Worm (Caenorhabditis elegans) whole organism, L2 larva: ENCODE measurements around the gene ric-4.

ENCODE experiments used
- C34F6.9 ChIP-seq: fragments of 150-350 bp; optimal IDR thresholded peaks from 2 replicates; lab custom pipeline; 2014; ENCODE audit warnings: missing biosample characterization, missing genetic modification characterization
- F13H6.1 ChIP-seq: sonication (generic microtip); optimal IDR thresholded peaks from 2 replicates; lab custom pipeline; 2016; ENCODE audit warnings: missing genetic modification characterization, missing compliant biosample characterization
- R02D3.7 ChIP-seq: fragments of 150-350 bp; optimal IDR thresholded peaks from 2 replicates; lab custom pipeline; 2014; ENCODE audit warnings: missing biosample characterization, missing genetic modification characterization
- Y55F3AM.14 ChIP-seq: fragments of 200-800 bp; sonication (Bioruptor generic); optimal IDR thresholded peaks from 2 replicates; lab custom pipeline; 2018; ENCODE audit warnings: mild to moderate bottlenecking, missing genetic modification characterization, missing compliant biosample characterization
- ZK546.5 ChIP-seq: sonication (generic microtip); optimal IDR thresholded peaks from 2 replicates; lab custom pipeline; 2017; ENCODE audit warnings: missing biosample characterization, missing genetic modification characterization
- alr-1 ChIP-seq: fragments of 150-350 bp; optimal IDR thresholded peaks from 2 replicates; lab custom pipeline; 2014; ENCODE audit warnings: missing biosample characterization, missing genetic modification characterization
- ama-1 ChIP-seq: fragments of 150-350 bp; optimal IDR thresholded peaks from 2 replicates; lab custom pipeline; 2018; ENCODE audit warnings: inconsistent platforms
- blmp-1 ChIP-seq: sonication (generic microtip); optimal IDR thresholded peaks from 2 replicates; lab custom pipeline; 2017; ENCODE audit warnings: missing genetic modification characterization, mild to moderate bottlenecking, missing compliant biosample characterization, antibody characterized with exemption, moderate library complexity; ENCODE audit not compliant: insufficient read depth
- ceh-16 ChIP-seq: fragments of 150-350 bp; optimal IDR thresholded peaks from 2 replicates; lab custom pipeline; 2014; ENCODE audit warnings: missing biosample characterization, missing genetic modification characterization
- ceh-82 ChIP-seq: fragments of 150-350 bp; optimal IDR thresholded peaks from 2 replicates; lab custom pipeline; 2014; ENCODE audit warnings: missing biosample characterization, missing genetic modification characterization
- egl-27 ChIP-seq: sonication (generic microtip); optimal IDR thresholded peaks from 3 replicates; lab custom pipeline; 2017; ENCODE audit warnings: missing biosample characterization, missing genetic modification reagents, missing genetic modification characterization
- elt-1 ChIP-seq: fragments of 150-350 bp; optimal IDR thresholded peaks from 2 replicates; lab custom pipeline; 2014; ENCODE audit warnings: missing biosample characterization, missing genetic modification characterization
- elt-3 ChIP-seq: sonication (generic microtip); optimal IDR thresholded peaks from 2 replicates; lab custom pipeline; 2017; ENCODE audit warnings: missing biosample characterization, missing genetic modification characterization
- fos-1 ChIP-seq: fragments of 150-350 bp; optimal IDR thresholded peaks from 2 replicates; lab custom pipeline; 2014; ENCODE audit warnings: missing biosample characterization, missing genetic modification characterization
- gmeb-1 ChIP-seq: fragments of 150-350 bp; optimal IDR thresholded peaks from 2 replicates; lab custom pipeline; 2014; ENCODE audit warnings: missing biosample characterization, missing genetic modification characterization
- lin-39 ChIP-seq: fragments of 150-350 bp; optimal IDR thresholded peaks from 2 replicates; lab custom pipeline; 2014; ENCODE audit warnings: missing biosample characterization, missing genetic modification reagents, missing genetic modification characterization
- lsy-2 ChIP-seq, 2 experiments: fragments of 150-350 bp in 1 of 2; sonication (generic microtip) in 1 of 2; optimal IDR thresholded peaks; 2 replicates each; lab custom pipeline; 2014 to 2017; ENCODE audit warnings: missing biosample characterization in 2 of 2, missing genetic modification characterization in 2 of 2
- mab-5 ChIP-seq: fragments of 150-350 bp; optimal IDR thresholded peaks from 2 replicates; lab custom pipeline; 2014; ENCODE audit warnings: missing biosample characterization, missing genetic modification characterization
- mdl-1 ChIP-seq, 2 experiments: fragments of 150-350 bp in 1 of 2; sonication (generic microtip) in 1 of 2; optimal IDR thresholded peaks; 2 replicates each; lab custom pipeline; 2017; ENCODE audit warnings: missing biosample characterization in 2 of 2, missing genetic modification characterization in 2 of 2
- nhr-10 ChIP-seq: sonication (generic microtip); optimal IDR thresholded peaks from 2 replicates; lab custom pipeline; 2017; ENCODE audit warnings: missing biosample characterization, missing genetic modification characterization
- nhr-12 ChIP-seq: fragments of 150-350 bp; optimal IDR thresholded peaks from 2 replicates; lab custom pipeline; 2014; ENCODE audit warnings: missing biosample characterization, missing genetic modification characterization
- nhr-129 ChIP-seq: fragments of 150-350 bp; optimal IDR thresholded peaks from 2 replicates; lab custom pipeline; 2014; ENCODE audit warnings: missing biosample characterization, missing genetic modification characterization
- nhr-23 ChIP-seq: fragments of 150-350 bp; optimal IDR thresholded peaks from 2 replicates; lab custom pipeline; 2014; ENCODE audit warnings: missing biosample characterization, missing genetic modification reagents, missing genetic modification characterization
- nhr-237 ChIP-seq: fragments of 150-350 bp; optimal IDR thresholded peaks from 2 replicates; lab custom pipeline; 2014; ENCODE audit warnings: missing biosample characterization, missing genetic modification characterization
- nhr-25 ChIP-seq: fragments of 150-350 bp; sonication (generic microtip); optimal IDR thresholded peaks from 3 replicates; lab custom pipeline; 2014; ENCODE audit warnings: missing biosample characterization, missing genetic modification characterization
- nhr-77 ChIP-seq: fragments of 150-350 bp; optimal IDR thresholded peaks from 2 replicates; lab custom pipeline; 2014; ENCODE audit warnings: missing biosample characterization, missing genetic modification characterization
- sem-4 ChIP-seq: fragments of 150-350 bp; optimal IDR thresholded peaks from 2 replicates; lab custom pipeline; 2014; ENCODE audit warnings: missing biosample characterization, missing genetic modification reagents, missing genetic modification characterization
- skn-1 ChIP-seq: sonication (generic microtip); optimal IDR thresholded peaks from 2 replicates; lab custom pipeline; 2017; ENCODE audit warnings: missing biosample characterization, missing genetic modification characterization
- sma-3 ChIP-seq: sonication (generic microtip); optimal IDR thresholded peaks from 2 replicates; lab custom pipeline; 2016; ENCODE audit warnings: missing genetic modification reagents, missing genetic modification characterization, missing compliant biosample characterization
- sma-9 ChIP-seq, 2 experiments: fragments of 150-350 bp in 1 of 2; sonication (generic microtip) in 1 of 2; optimal IDR thresholded peaks; 2 replicates each; lab custom pipeline; 2014 to 2016; ENCODE audit warnings: missing genetic modification characterization in 2 of 2, mild to moderate bottlenecking in 1 of 2, missing biosample characterization in 1 of 2, missing compliant biosample characterization in 1 of 2, missing genetic modification reagents in 1 of 2, moderate library complexity in 1 of 2
- unc-55 ChIP-seq: fragments of 150-350 bp; sonication (generic microtip); optimal IDR thresholded peaks from 3 replicates; lab custom pipeline; 2014; ENCODE audit warnings: missing biosample characterization, missing genetic modification reagents, missing genetic modification characterization
- unc-62 ChIP-seq: fragments of 150-350 bp; optimal IDR thresholded peaks from 2 replicates; lab custom pipeline; 2014; ENCODE audit warnings: missing biosample characterization, missing genetic modification reagents, missing genetic modification characterization
- ztf-11 ChIP-seq: sonication (generic microtip); optimal IDR thresholded peaks from 2 replicates; lab custom pipeline; 2017; ENCODE audit warnings: missing biosample characterization, missing genetic modification characterization

ric-4 gene

ce11 chrV:10270214-10270613 lies at the start of gene ric-4:
ric-4 (minus strand) TSS chrV:10270314.
- TF ChIP-seq nhr-237 (tag; lab: Kevin White, UChicago) (no peak), unc-55 (GFP tag; lab: Kevin White, UChicago) (no peak), mab-5 (no peak), skn-1 (no peak), R02D3.7 (no peak)

DNA sequence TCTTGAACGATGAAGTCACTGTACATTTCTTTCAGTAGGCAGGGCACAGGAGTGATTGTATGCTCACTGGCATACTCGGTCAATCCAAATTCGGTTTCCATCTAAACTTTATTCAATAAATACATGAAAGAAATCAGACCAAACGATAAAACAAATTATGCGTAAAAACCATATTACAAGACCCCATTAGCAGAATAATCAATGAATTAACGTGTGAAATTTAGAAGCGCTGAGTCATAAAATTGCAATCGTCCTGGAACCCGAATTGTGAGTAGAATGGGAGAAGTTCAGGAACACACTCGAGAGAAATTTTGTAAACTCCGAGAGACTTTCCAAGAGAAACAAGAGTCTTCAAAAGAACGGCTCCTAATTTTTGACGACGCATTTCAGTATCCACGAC lies 49.3 kb upstream of the ric-4 start, which contains the start of gene B0024.11:
TSS of gene B0024.11 (minus strand) at position 101 of the 400 bp plus-strand sequence.
- TF ChIP-seq mdl-1 (tag; optimal IDR thresholded peaks at IDR 0.05; lab: Kevin White, UChicago): no peak
- no peak for TF ChIP-seq nhr-10 (tag; lab: Kevin White, UChicago)
- TF ChIP-seq mab-5: no peak
- TF ChIP-seq Y55F3AM.14 (GFP tag; lab: Kevin White, UChicago): no peak
- no peak for TF ChIP-seq egl-27 (tag; lab: Kevin White, UChicago)
- no peak for TF ChIP-seq gmeb-1
- TF ChIP-seq, all 48 proteins: peak for 0

DNA sequence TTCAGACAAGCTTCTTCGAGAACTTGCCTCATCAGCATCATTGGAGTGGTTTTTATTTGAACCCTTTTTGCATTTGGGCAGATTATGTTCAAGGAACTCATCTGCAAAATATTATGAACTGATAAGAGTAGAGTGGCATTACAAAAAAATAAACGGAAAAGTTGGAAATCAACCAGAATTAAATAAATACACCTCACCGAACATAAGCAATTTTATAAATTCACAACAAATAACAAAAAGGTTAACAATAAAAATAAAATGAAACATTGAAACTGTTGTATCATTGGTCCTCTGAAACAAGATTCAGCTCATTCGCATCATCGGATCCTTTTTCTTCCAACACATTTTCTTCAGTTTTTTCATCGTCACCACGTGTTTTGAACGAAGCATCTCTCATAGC lies 47.2 kb upstream of the ric-4 start, which contains the start of gene asps-1:
TSS of gene asps-1 (minus strand) at position 101 of the 400 bp plus-strand sequence.
- TF ChIP-seq nhr-129 (tag; lab: Kevin White, UChicago) (no peak), lsy-2 (tag; optimal IDR thresholded peaks at IDR 0.05; lab: Kevin White, UChicago) (no peak), mdl-1 (tag; optimal IDR thresholded peaks at IDR 0.05; lab: Kevin White, UChicago) (no peak), sma-9 (GFP tag; optimal IDR thresholded peaks at IDR 0.05; lab: Kevin White, UChicago) (no peak), sma-9 (tag; optimal IDR thresholded peaks at IDR 0.05; lab: Kevin White, UChicago) (no peak), unc-55 (GFP tag; lab: Kevin White, UChicago) (no peak), nhr-23 (tag; lab: Kevin White, UChicago) (no peak), fos-1 (tag; lab: Kevin White, UChicago) (no peak), sem-4 (tag; lab: Kevin White, UChicago) (no peak), skn-1 (no peak), gmeb-1 (no peak), lin-39 (tag; lab: Kevin White, UChicago) (no peak)

DNA sequence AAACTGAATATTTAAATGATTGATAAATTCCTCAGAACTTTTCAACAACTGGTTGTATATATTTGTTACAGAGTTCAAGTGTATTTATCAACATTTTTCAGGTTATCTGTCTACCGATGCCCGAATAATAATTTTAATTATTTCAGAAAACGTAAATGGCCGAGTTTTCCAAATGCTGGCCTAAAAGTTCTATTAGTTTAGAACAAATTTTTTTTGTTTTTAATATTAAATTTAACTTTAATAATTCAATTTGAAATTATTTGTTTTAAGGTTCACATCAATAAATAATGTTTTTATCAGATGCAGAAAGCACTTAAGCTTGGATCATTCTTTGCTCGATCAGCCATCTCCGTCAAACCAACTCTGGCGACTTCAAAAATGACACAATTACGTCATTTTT lies 44.3 kb upstream of the ric-4 start, which contains the start of gene trx-2:
TSS of gene trx-2 (plus strand) at position 301 of the 400 bp plus-strand sequence.
- TF ChIP-seq elt-1 (tag; lab: Kevin White, UChicago) (no peak), nhr-77 (tag; lab: Kevin White, UChicago) (no peak), R02D3.7 (no peak), ceh-82 (tag; lab: Kevin White, UChicago) (no peak), ama-1 (no peak), skn-1 (no peak), unc-62 (GFP tag; lab: Kevin White, UChicago) (no peak), ceh-16 (tag; lab: Kevin White, UChicago) (no peak), nhr-25 (tag; lab: Kevin White, UChicago) (no peak), C34F6.9 (tag; lab: Kevin White, UChicago) (no peak), ZK546.5 (no peak), ztf-11 (no peak), sma-3 (GFP tag; lab: Kevin White, UChicago) (no peak), alr-1 (tag; lab: Kevin White, UChicago) (no peak), nhr-12 (no peak), lsy-2 (tag; optimal IDR thresholded peaks at IDR 0.05; lab: Kevin White, UChicago) (no peak), blmp-1 (no peak)

DNA sequence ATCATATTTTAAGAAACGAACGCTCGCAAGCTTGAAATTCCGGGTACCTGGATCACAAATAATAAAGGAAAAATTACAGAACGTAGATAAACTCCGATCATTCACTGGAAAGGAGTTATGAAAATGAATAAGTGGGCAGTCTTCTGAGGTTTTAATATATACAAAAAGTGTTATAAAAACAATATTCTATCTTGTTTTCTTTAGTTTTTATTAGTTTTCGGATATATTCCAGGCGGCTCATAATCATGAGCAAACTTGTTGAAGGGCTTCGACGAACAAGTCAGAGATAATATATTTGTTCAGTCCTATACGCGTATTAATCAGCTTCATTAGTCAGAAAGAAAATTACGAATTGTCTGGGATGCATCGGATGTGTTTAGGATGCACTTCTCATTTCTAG lies 43.8 kb upstream of the ric-4 start, which contains the start of gene gcy-6:
TSS of gene gcy-6 (minus strand) at position 101 of the 400 bp plus-strand sequence.
- no peak for TF ChIP-seq elt-3 (tag; lab: Kevin White, UChicago)

ce11 chrV:10307283-10307682 lies 37.2 kb upstream of the ric-4 start, which contains the start of gene che-12:
che-12 (minus strand) TSS chrV:10307383.
- TF ChIP-seq nhr-129 (tag; lab: Kevin White, UChicago) (no peak), F13H6.1 (tag; lab: Kevin White, UChicago) (no peak), lin-39 (tag; lab: Kevin White, UChicago) (no peak), nhr-237 (tag; lab: Kevin White, UChicago) (no peak)
